Worm (Caenorhabditis elegans): ENCODE data around the gene phat-5.

DNA sequence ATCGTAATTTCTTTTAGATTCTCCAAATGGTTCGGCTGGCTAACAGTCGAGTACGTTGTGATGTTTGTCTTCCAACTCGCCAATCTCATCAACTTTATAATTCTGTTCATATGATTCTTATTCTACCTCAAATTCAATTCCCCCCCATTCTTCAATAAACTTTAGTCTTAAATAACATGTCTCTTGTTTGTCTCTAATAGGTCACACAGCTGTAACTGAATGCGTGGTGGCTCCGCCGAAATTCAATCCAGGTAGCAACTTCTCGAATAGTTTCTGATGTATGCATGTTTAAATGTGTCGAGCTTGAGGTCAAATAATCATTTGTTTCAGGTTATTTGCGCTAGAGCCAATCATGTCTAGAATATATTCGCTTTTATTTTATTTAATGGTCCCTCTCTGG lies 16.4 kb upstream of the phat-5 start, which contains the start of gene lgc-29:
- TF ChIP-seq lsy-2 (tag; optimal IDR thresholded peaks at IDR 0.05) (no peak), ztf-11 (tag; optimal IDR thresholded peaks at IDR 0.05) (no peak), nhr-28 (tag; optimal IDR thresholded peaks at IDR 0.05) (no peak), sptf-1 (tag; optimal IDR thresholded peaks at IDR 0.05) (no peak), nhr-12 (tag; optimal IDR thresholded peaks at IDR 0.05) (no peak), lir-3 (tag; optimal IDR thresholded peaks at IDR 0.05; ENCODE audit: poor library complexity) (no peak), lin-39 (tag; optimal IDR thresholded peaks at IDR 0.05) (no peak), Y116A8C.19 (tag; optimal IDR thresholded peaks at IDR 0.05; ENCODE audit: borderline replicate concordance) (no peak), nhr-237 (tag; optimal IDR thresholded peaks at IDR 0.05) (no peak), snu-23 (GFP tag; optimal IDR thresholded peaks at IDR 0.05) (no peak), skn-1 (tag; optimal IDR thresholded peaks at IDR 0.05) (no peak)
